Fruit fly (Drosophila melanogaster): ENCODE measurements around the gene Cks85A.

The Cks85A gene

dm6 chr3R:8718356-8718755 is at the start of gene Cks85A:
TSS of gene Cks85A (minus strand) at chr3R:8718456.
- TF ChIP-seq dmrt93B (GFP tag; optimal IDR thresholded peaks at IDR 0.05) (no peak), br (GFP tag; optimal IDR thresholded peaks at IDR 0.05) (no peak), Rel (GFP tag; optimal IDR thresholded peaks at IDR 0.05) (no peak), Rel (tag; optimal IDR thresholded peaks at IDR 0.05) (peak; percentile 25), jim (GFP tag; optimal IDR thresholded peaks at IDR 0.05) (no peak)

dm6 chr3R:8767998-8768397 is 49.7 kb upstream of the Cks85A start, which contains the start of the genes CG34135 and CG11768:
TSS of gene CG34135 (minus strand) at chr3R:8768191.
TSS of gene CG11768 (minus strand) at chr3R:8768200.
- TF ChIP-seq psq (GFP tag; optimal IDR thresholded peaks at IDR 0.05) (no peak), CrebA (GFP tag; optimal IDR thresholded peaks at IDR 0.05; ENCODE audit: borderline replicate concordance) (no peak), brk (GFP tag; optimal IDR thresholded peaks at IDR 0.05) (no peak), Hr78 (GFP tag; optimal IDR thresholded peaks at IDR 0.05) (no peak), Hnf4 (GFP tag; optimal IDR thresholded peaks at IDR 0.05) (no peak), Dif (GFP tag; optimal IDR thresholded peaks at IDR 0.05; ENCODE audit: partially characterized antibody) (no peak), br (GFP tag; optimal IDR thresholded peaks at IDR 0.05) (no peak), usp (GFP tag; optimal IDR thresholded peaks at IDR 0.05) (no peak), dl (GFP tag; optimal IDR thresholded peaks at IDR 0.05; ENCODE audit: insufficient read depth in 1 of 2, partially characterized antibody in 2 of 2) (no peak), Rel (GFP tag; optimal IDR thresholded peaks at IDR 0.05) (no peak), Rel (tag; optimal IDR thresholded peaks at IDR 0.05) (no peak), Myc (optimal IDR thresholded peaks at IDR 0.05) (no peak), OdsH (GFP tag; optimal IDR thresholded peaks at IDR 0.05) (no peak), Jra (GFP tag; optimal IDR thresholded peaks at IDR 0.05) (no peak), HLH106 (tag; optimal IDR thresholded peaks at IDR 0.05) (no peak), tai (GFP tag; optimal IDR thresholded peaks at IDR 0.05) (no peak), Abd-B (GFP tag; optimal IDR thresholded peaks at IDR 0.05) (no peak), sage (GFP tag; optimal IDR thresholded peaks at IDR 0.05) (no peak), lola (GFP tag; optimal IDR thresholded peaks at IDR 0.05) (no peak), rgr (GFP tag; optimal IDR thresholded peaks at IDR 0.05) (no peak), Vsx2 (GFP tag; optimal IDR thresholded peaks at IDR 0.05; ENCODE audit: partially characterized antibody) (no peak)

dm6 chr3R:8748776-8749126 is 30.5 kb upstream of the Cks85A start:
- TF ChIP-seq brk (GFP tag; optimal IDR thresholded peaks at IDR 0.05), result no peak
- peak; percentile 52 for TF ChIP-seq rgr (GFP tag; optimal IDR thresholded peaks at IDR 0.05)
- peak; percentile 86 for TF ChIP-seq Hr83 (GFP tag; optimal IDR thresholded peaks at IDR 0.05; ENCODE audit: poor library complexity, severe bottlenecking)

dm6 chr3R:8747871-8748775 is 29.9 kb upstream of the Cks85A start:
- TF ChIP-seq CG9705 (GFP tag; optimal IDR thresholded peaks at IDR 0.05), result peak; percentile 61
- TF ChIP-seq sage (GFP tag; optimal IDR thresholded peaks at IDR 0.05), result peak; percentile 60
- peak; percentile 88 for TF ChIP-seq Sp1 (GFP tag; optimal IDR thresholded peaks at IDR 0.05)
- no peak for TF ChIP-seq Hr78 (GFP tag; optimal IDR thresholded peaks at IDR 0.05)
- TF ChIP-seq psq (GFP tag; optimal IDR thresholded peaks at IDR 0.05), result peak; percentile 57
- peak; percentile 72 for TF ChIP-seq dmrt93B (GFP tag; optimal IDR thresholded peaks at IDR 0.05)
- TF ChIP-seq Jra (GFP tag; optimal IDR thresholded peaks at IDR 0.05), result no peak
- no peak for TF ChIP-seq Hr83 (GFP tag; optimal IDR thresholded peaks at IDR 0.05; ENCODE audit: poor library complexity, severe bottlenecking)
- no peak for TF ChIP-seq sv (GFP tag; optimal IDR thresholded peaks at IDR 0.05)
- TF ChIP-seq woc (GFP tag; optimal IDR thresholded peaks at IDR 0.05), result peak; percentile 17
- TF ChIP-seq brk (GFP tag; optimal IDR thresholded peaks at IDR 0.05), result peak; percentile 59
- peak; percentile 80 for TF ChIP-seq h (GFP tag; optimal IDR thresholded peaks at IDR 0.05)
- TF ChIP-seq jim (GFP tag; optimal IDR thresholded peaks at IDR 0.05), result no peak
- TF ChIP-seq br (GFP tag; optimal IDR thresholded peaks at IDR 0.05), result peak; percentile 55
- TF ChIP-seq foxo (GFP tag; optimal IDR thresholded peaks at IDR 0.05), result peak in 1 of 2 experiments; percentile 79
- peak; percentile 15 for TF ChIP-seq dsf (GFP tag; optimal IDR thresholded peaks at IDR 0.05; ENCODE audit: borderline replicate concordance)
- TF ChIP-seq HLH106 (tag; optimal IDR thresholded peaks at IDR 0.05), result peak; percentile 88
- no peak for TF ChIP-seq Abd-B (GFP tag; optimal IDR thresholded peaks at IDR 0.05)
- TF ChIP-seq fru (GFP tag; optimal IDR thresholded peaks at IDR 0.05), result peak; percentile 83
- TF ChIP-seq Rel (GFP tag; optimal IDR thresholded peaks at IDR 0.05), result peak; percentile 12
- peak; percentile 75 for TF ChIP-seq Rel (tag; optimal IDR thresholded peaks at IDR 0.05)
- TF ChIP-seq OdsH (GFP tag; optimal IDR thresholded peaks at IDR 0.05), result peak; percentile 77
- TF ChIP-seq Hnf4 (GFP tag; optimal IDR thresholded peaks at IDR 0.05), result no peak
- TF ChIP-seq CrebA (GFP tag; optimal IDR thresholded peaks at IDR 0.05; ENCODE audit: borderline replicate concordance), result peak; percentile 10
- TF ChIP-seq rgr (GFP tag; optimal IDR thresholded peaks at IDR 0.05), result peak; percentile 74
- TF ChIP-seq GATAd (GFP tag; optimal IDR thresholded peaks at IDR 0.05), result no peak
- peak; percentile 32 for TF ChIP-seq ey (GFP tag; optimal IDR thresholded peaks at IDR 0.05)
- no peak for TF ChIP-seq pan (optimal IDR thresholded peaks at IDR 0.05)
- TF ChIP-seq N (GFP tag; optimal IDR thresholded peaks at IDR 0.05), result peak; percentile 40
- peak; percentile 6 for TF ChIP-seq CG32264 (GFP tag; optimal IDR thresholded peaks at IDR 0.05)
- TF ChIP-seq Dfd (GFP tag; optimal IDR thresholded peaks at IDR 0.05), result no peak
